Fruit fly (Drosophila melanogaster) S2 (cell line): Measurements from ENCODE around the gene CG7183.
A peak's percentile ranks its signal among the peaks of the same experiment; 100 is the strongest.

Source experiments
- CG8478 ChIP-seq: fragments of >200 bp; optimal IDR thresholded peaks from 2 replicates; lab custom pipeline; 2018
- CTCF ChIP-seq, 2 experiments: fragments of >200 bp; optimal IDR thresholded peaks; 2 replicates each; lab custom pipeline; 2018

Gene CG7183

dm6 chr3R:18244171-18245043 lies 23.9 kb upstream of the CG7183 start:
- TF ChIP-seq CG8478 (lab: Kevin White, UChicago) (peak; percentile 33), CTCF (optimal IDR thresholded peaks at IDR 0.05; lab: Kevin White, UChicago) (no peak)

- TF ChIP-seq CTCF (optimal IDR thresholded peaks at IDR 0.05; lab: Kevin White, UChicago): no peak
These were observed 23.2 kb upstream of the CG7183 start for dm6 chr3R:18243718-18244170.

dm6 chr3R:18243000-18243399 lies 22.5 kb upstream of the CG7183 start:
- TF ChIP-seq CG8478 (lab: Kevin White, UChicago) (no peak), CTCF (optimal IDR thresholded peaks at IDR 0.05; lab: Kevin White, UChicago) (no peak)

- TF ChIP-seq CTCF (optimal IDR thresholded peaks at IDR 0.05; lab: Kevin White, UChicago) (peak in 1 of 2 experiments; percentile 8), CG8478 (lab: Kevin White, UChicago) (no peak)
These were observed 21.8 kb upstream of the CG7183 start, which contains the start of the genes CG7156 and 14-3-3epsilon for dm6 chr3R:18242089-18242955. Gene CG7156, minus strand, starts transcription at chr3R:18242159. Gene 14-3-3epsilon, plus strand, starts transcription at chr3R:18242531.

dm6 chr3R:18235879-18236278 lies 15.4 kb upstream of the CG7183 start, which contains the start of gene repo:
Gene repo, plus strand, starts transcription at chr3R:18236192.
- TF ChIP-seq CG8478 (lab: Kevin White, UChicago): no peak
- TF ChIP-seq CTCF (optimal IDR thresholded peaks at IDR 0.05; lab: Kevin White, UChicago): no peak

dm6 chr3R:18234699-18235257 lies 14.3 kb upstream of the CG7183 start:
- TF ChIP-seq CG8478 (lab: Kevin White, UChicago): no peak
- no peak for TF ChIP-seq CTCF (optimal IDR thresholded peaks at IDR 0.05; lab: Kevin White, UChicago)

- TF ChIP-seq CG8478 (lab: Kevin White, UChicago): no peak
- no peak for TF ChIP-seq CTCF (optimal IDR thresholded peaks at IDR 0.05; lab: Kevin White, UChicago)
These were observed 11.7 kb upstream of the CG7183 start for dm6 chr3R:18232187-18232586.

dm6 chr3R:18230229-18230628 lies 9.7 kb upstream of the CG7183 start:
- TF ChIP-seq CG8478 (lab: Kevin White, UChicago) (no peak), CTCF (optimal IDR thresholded peaks at IDR 0.05; lab: Kevin White, UChicago) (no peak)

- TF ChIP-seq CG8478 (lab: Kevin White, UChicago): no peak
- TF ChIP-seq CTCF (optimal IDR thresholded peaks at IDR 0.05; lab: Kevin White, UChicago): no peak
These were observed 8.3 kb upstream of the CG7183 start for dm6 chr3R:18228713-18229222.

dm6 chr3R:18227385-18227784 lies 6.9 kb upstream of the CG7183 start:
- TF ChIP-seq CTCF (optimal IDR thresholded peaks at IDR 0.05; lab: Kevin White, UChicago): no peak
- no peak for TF ChIP-seq CG8478 (lab: Kevin White, UChicago)

- no peak for TF ChIP-seq CG8478 (lab: Kevin White, UChicago)
- TF ChIP-seq CTCF (optimal IDR thresholded peaks at IDR 0.05; lab: Kevin White, UChicago): no peak
These were observed 6.3 kb upstream of the CG7183 start for dm6 chr3R:18226809-18227157.

dm6 chr3R:18226043-18226808 lies 5.7 kb upstream of the CG7183 start, which contains the start of the genes CG7168 and Mdh2:
Gene CG7168, minus strand, starts transcription at chr3R:18226082.
Gene Mdh2, plus strand, starts transcription at chr3R:18226396.
- no peak for TF ChIP-seq CG8478 (lab: Kevin White, UChicago)
- TF ChIP-seq CTCF (optimal IDR thresholded peaks at IDR 0.05; lab: Kevin White, UChicago): no peak

dm6 chr3R:18223434-18223833 lies 2.9 kb upstream of the CG7183 start, which contains the start of the genes mTerf5 and Non3:
Gene mTerf5, minus strand, starts transcription at chr3R:18223682.
Gene Non3, plus strand, starts transcription at chr3R:18223722.
- TF ChIP-seq CTCF (optimal IDR thresholded peaks at IDR 0.05; lab: Kevin White, UChicago): no peak
- TF ChIP-seq CG8478 (lab: Kevin White, UChicago): no peak
